Fruit fly (Drosophila melanogaster) whole organism, wandering third instar larva: ENCODE measurements around the gene Pxd.

Experiments used
- Abd-B ChIP-seq: fragments of >200 bp; optimal IDR thresholded peaks from 2 replicates; lab custom pipeline; 2017; ENCODE audit warnings: missing biosample characterization, missing genetic modification characterization
- CG32264 ChIP-seq: fragments of 200-800 bp; sonication (Bioruptor generic); optimal IDR thresholded peaks from 2 replicates; lab custom pipeline; 2016; ENCODE audit warnings: missing biosample characterization, missing genetic modification characterization
- CrebA ChIP-seq: fragments of 200-800 bp; sonication (Bioruptor generic); optimal IDR thresholded peaks from 2 replicates; lab custom pipeline; 2016; ENCODE audit warnings: missing biosample characterization, mild to moderate bottlenecking, missing genetic modification characterization, borderline replicate concordance
- Dfd ChIP-seq: fragments of >200 bp; optimal IDR thresholded peaks from 2 replicates; lab custom pipeline; 2017; ENCODE audit warnings: missing biosample characterization, missing genetic modification characterization
- HLH106 ChIP-seq: fragments of 200-800 bp; optimal IDR thresholded peaks from 3 replicates; lab custom pipeline; 2019; ENCODE audit warnings: missing biosample characterization, mild to moderate bottlenecking, missing genetic modification characterization, moderate library complexity
- Hnf4 ChIP-seq: fragments of 200-800 bp; sonication (Bioruptor generic); optimal IDR thresholded peaks from 2 replicates; lab custom pipeline; 2016; ENCODE audit warnings: missing biosample characterization, mild to moderate bottlenecking, missing genetic modification characterization
- Hr78 ChIP-seq: fragments of >200 bp; optimal IDR thresholded peaks from 2 replicates; lab custom pipeline; 2017; ENCODE audit warnings: missing biosample characterization, missing genetic modification characterization
- Hr83 ChIP-seq: fragments of 200-300 bp; sonication (Bioruptor generic); optimal IDR thresholded peaks from 2 replicates; lab custom pipeline; 2016; ENCODE audit warnings: missing biosample characterization, mild to moderate bottlenecking, missing genetic modification characterization, moderate library complexity; ENCODE audit not compliant: poor library complexity, severe bottlenecking
- Jra ChIP-seq: sonication (Bioruptor generic); optimal IDR thresholded peaks from 2 replicates; lab custom pipeline; 2016; ENCODE audit warnings: missing biosample characterization, missing genetic modification characterization
- Mio ChIP-seq: sonication (Bioruptor generic); optimal IDR thresholded peaks from 2 replicates; lab custom pipeline; 2016; ENCODE audit warnings: missing biosample characterization, missing genetic modification characterization
- Myc ChIP-seq: fragments of >200 bp; optimal IDR thresholded peaks from 2 replicates; lab custom pipeline; 2017
- N ChIP-seq: fragments of >200 bp; optimal IDR thresholded peaks from 2 replicates; lab custom pipeline; 2018; ENCODE audit warnings: missing biosample characterization, missing external identifiers, missing genetic modification characterization
- Rel ChIP-seq, 2 experiments: fragments of 200-800 bp; sonication (Bioruptor generic) in 1 of 2; optimal IDR thresholded peaks; 2 replicates in 1 of 2; 3 replicates in 1 of 2; lab custom pipeline; 2016 to 2019; ENCODE audit warnings: mild to moderate bottlenecking in 2 of 2, missing biosample characterization in 2 of 2, missing genetic modification characterization in 2 of 2, moderate library complexity in 1 of 2
- Vsx2 ChIP-seq: fragments of 200-300, 225-300 bp; sonication (Bioruptor generic); optimal IDR thresholded peaks from 2 replicates; lab custom pipeline; 2018; ENCODE audit warnings: missing biosample characterization, missing genetic modification characterization; ENCODE audit not compliant: partially characterized antibody
- br ChIP-seq: fragments of 200-800 bp; sonication (Bioruptor generic); optimal IDR thresholded peaks from 2 replicates; lab custom pipeline; 2016; ENCODE audit warnings: missing biosample characterization, missing genetic modification characterization
- brk ChIP-seq: fragments of 200-800 bp; sonication (Bioruptor generic); optimal IDR thresholded peaks from 2 replicates; lab custom pipeline; 2016; ENCODE audit warnings: missing biosample characterization, mild to moderate bottlenecking, missing genetic modification characterization
- dl ChIP-seq, 2 experiments: fragments of 175-275, 200-275 bp in 1 of 2; fragments of 200-275 bp in 1 of 2; sonication (Bioruptor generic); optimal IDR thresholded peaks; lab custom pipeline; 2018; ENCODE audit warnings: mild to moderate bottlenecking in 2 of 2, missing biosample characterization in 2 of 2, missing genetic modification characterization in 2 of 2, moderate library complexity in 2 of 2; ENCODE audit not compliant: partially characterized antibody in 2 of 2, insufficient read depth in 1 of 2
- ey ChIP-seq: fragments of 200-800 bp; sonication (Bioruptor generic); optimal IDR thresholded peaks from 2 replicates; lab custom pipeline; 2016; ENCODE audit warnings: missing biosample characterization, missing genetic modification characterization
- fru ChIP-seq: fragments of 200-800 bp; sonication (Bioruptor generic); optimal IDR thresholded peaks from 3 replicates; lab custom pipeline; 2016; ENCODE audit warnings: missing biosample characterization, mild to moderate bottlenecking, missing genetic modification characterization
- h ChIP-seq: fragments of 200-800 bp; sonication (Bioruptor generic); optimal IDR thresholded peaks from 3 replicates; lab custom pipeline; 2016; ENCODE audit warnings: missing biosample characterization, mild to moderate bottlenecking, missing genetic modification characterization
- jim ChIP-seq: fragments of 175-275, 200-325 bp; sonication (Bioruptor generic); optimal IDR thresholded peaks from 2 replicates; lab custom pipeline; 2016; ENCODE audit warnings: missing biosample characterization, mild to moderate bottlenecking, missing genetic modification characterization
- lola ChIP-seq: fragments of >200 bp; optimal IDR thresholded peaks from 2 replicates; lab custom pipeline; 2017; ENCODE audit warnings: missing biosample characterization, missing genetic modification characterization
- pan ChIP-seq: fragments of >200 bp; optimal IDR thresholded peaks from 2 replicates; lab custom pipeline; 2017
- psq ChIP-seq: fragments of 200-800 bp; sonication (Bioruptor generic); optimal IDR thresholded peaks from 3 replicates; lab custom pipeline; 2017; ENCODE audit warnings: missing biosample characterization, mild to moderate bottlenecking, missing genetic modification characterization, moderate library complexity
- sv ChIP-seq: fragments of 200-800 bp; sonication (Bioruptor generic); optimal IDR thresholded peaks from 3 replicates; lab custom pipeline; 2016; ENCODE audit warnings: missing biosample characterization, missing genetic modification characterization
- tai ChIP-seq: sonication (Bioruptor generic); optimal IDR thresholded peaks from 2 replicates; lab custom pipeline; 2016; ENCODE audit warnings: missing biosample characterization, missing genetic modification characterization
- usp ChIP-seq: fragments of >200 bp; optimal IDR thresholded peaks from 2 replicates; lab custom pipeline; 2017; ENCODE audit warnings: missing biosample characterization, missing genetic modification characterization
- woc ChIP-seq: sonication (Bioruptor generic); optimal IDR thresholded peaks from 2 replicates; lab custom pipeline; 2016; ENCODE audit warnings: missing biosample characterization, mild to moderate bottlenecking, missing genetic modification characterization

Pxd gene

dm6 chr3R:17002218-17003110, 11.9 kb upstream of the Pxd start, which contains the start of the genes Sf3a1 and Irc (continued):
- TF ChIP-seq Myc: no peak
- TF ChIP-seq pan (lab: Kevin White, UChicago): no peak

DNA sequence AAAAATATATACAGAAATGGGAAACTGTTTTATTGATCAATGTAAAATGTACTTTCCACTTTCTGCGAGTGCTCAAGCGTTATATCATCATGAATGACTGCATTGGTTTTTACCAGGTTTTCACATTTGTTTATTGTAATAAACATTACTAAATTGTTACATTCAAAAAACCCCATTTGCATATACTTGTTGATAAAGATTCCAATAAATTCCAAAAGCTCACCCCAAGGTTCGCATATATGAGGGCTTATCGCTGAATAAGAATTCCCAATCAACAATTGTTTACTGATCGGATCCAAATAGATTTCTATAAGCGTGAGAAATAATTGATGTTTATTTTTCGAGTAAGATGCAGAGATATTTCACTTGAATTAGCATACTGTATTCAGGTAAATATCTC, 10.9 kb upstream of the Pxd start:
- TF ChIP-seq Rel (GFP tag; optimal IDR thresholded peaks at IDR 0.05; lab: Kevin White, UChicago): no peak
- peak; percentile 90 for TF ChIP-seq Rel (tag; optimal IDR thresholded peaks at IDR 0.05; lab: Kevin White, UChicago)
- TF ChIP-seq Hr78 (GFP tag; lab: Kevin White, UChicago): no peak

dm6 chr3R:17007336-17007735, 7.0 kb upstream of the Pxd start:
- TF ChIP-seq lola (GFP tag; lab: Kevin White, UChicago) (no peak), tai (no peak), woc (GFP tag; lab: Kevin White, UChicago) (no peak), CG32264 (no peak), Hr83 (GFP tag; lab: Kevin White, UChicago) (no peak), Dfd (GFP tag; lab: Kevin White, UChicago) (no peak), br (no peak), CrebA (GFP tag; lab: Kevin White, UChicago) (no peak), Mio (GFP tag; lab: Kevin White, UChicago) (no peak), Abd-B (GFP tag; lab: Kevin White, UChicago) (no peak), HLH106 (no peak), Hnf4 (GFP tag; lab: Kevin White, UChicago) (no peak), Myc (no peak), sv (GFP tag; lab: Kevin White, UChicago) (no peak), N (GFP tag; lab: Kevin White, UChicago) (no peak), Rel (GFP tag; optimal IDR thresholded peaks at IDR 0.05; lab: Kevin White, UChicago) (no peak), Rel (tag; optimal IDR thresholded peaks at IDR 0.05; lab: Kevin White, UChicago) (no peak), Hr78 (GFP tag; lab: Kevin White, UChicago) (no peak), dl (GFP tag; optimal IDR thresholded peaks at IDR 0.05; lab: Kevin White, UChicago; ENCODE audit: insufficient read depth in 1 of 2, partially characterized antibody in 2 of 2) (no peak), fru (no peak), psq (GFP tag; lab: Kevin White, UChicago) (no peak)

DNA sequence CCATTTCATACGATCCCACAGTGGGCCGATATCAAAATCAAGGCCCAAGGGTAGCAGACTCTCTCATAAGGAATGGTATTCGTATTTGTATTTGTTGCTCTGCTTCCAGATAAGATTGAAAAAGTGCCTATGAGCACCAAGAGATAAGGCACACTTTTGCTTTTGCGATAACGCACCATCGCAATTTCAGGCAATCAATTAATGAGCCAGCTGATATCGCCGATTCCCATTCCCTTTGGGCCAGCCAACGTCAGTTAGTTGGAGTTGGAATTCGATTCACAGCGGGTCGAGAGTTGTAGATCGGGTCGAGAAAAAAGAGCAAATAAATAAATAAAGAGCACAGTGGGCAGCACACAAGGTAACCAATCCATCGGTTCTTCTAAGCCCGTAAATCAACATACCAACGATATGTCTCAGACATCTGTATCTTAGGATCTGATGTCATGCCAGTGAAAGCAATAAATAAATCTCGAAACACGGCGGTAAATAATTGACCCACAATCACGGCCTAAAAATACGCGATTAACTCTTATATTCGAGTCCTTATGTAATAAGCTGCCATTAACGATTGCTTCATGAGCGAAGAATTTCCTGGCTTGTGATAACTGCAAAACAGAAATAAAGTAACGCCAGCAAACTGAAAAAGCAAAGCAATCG, 6.2 kb upstream of the Pxd start, which contains the start of gene CG8907:
TSS of gene CG8907 (plus strand) at position 252 of the 657 bp plus-strand sequence.
- TF ChIP-seq brk (GFP tag; lab: Kevin White, UChicago): no peak
- no peak for TF ChIP-seq Rel (GFP tag; optimal IDR thresholded peaks at IDR 0.05; lab: Kevin White, UChicago)
- peak; percentile 7 for TF ChIP-seq Rel (tag; optimal IDR thresholded peaks at IDR 0.05; lab: Kevin White, UChicago)
- TF ChIP-seq Vsx2: peak; percentile 27
- TF ChIP-seq Hr78 (GFP tag; lab: Kevin White, UChicago): no peak
- peak; percentile 27 for TF ChIP-seq fru
- peak; percentile 74 for TF ChIP-seq h (GFP tag; lab: Kevin White, UChicago)

DNA sequence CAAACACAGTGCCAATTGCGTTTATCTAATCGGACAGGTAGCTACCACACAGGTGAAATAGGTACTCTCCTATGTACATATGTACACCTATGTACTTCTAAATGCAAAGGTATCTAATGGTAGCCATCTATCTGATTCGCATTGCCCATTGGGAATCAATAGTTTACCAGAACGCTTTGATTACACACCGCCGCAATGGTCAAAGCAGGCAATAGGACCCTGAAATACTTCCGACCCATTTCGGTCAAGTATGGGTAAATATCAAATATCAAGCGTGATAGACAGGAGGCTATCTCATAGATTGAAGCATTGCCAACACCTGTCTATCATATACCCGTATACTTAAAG, 5.7 kb upstream of the Pxd start:
- TF ChIP-seq dl (GFP tag; optimal IDR thresholded peaks at IDR 0.05; lab: Kevin White, UChicago; ENCODE audit: insufficient read depth in 1 of 2, partially characterized antibody in 2 of 2) (no peak), Jra (GFP tag; lab: Kevin White, UChicago) (no peak), usp (GFP tag; lab: Kevin White, UChicago) (no peak), ey (GFP tag; lab: Kevin White, UChicago) (no peak), jim (no peak), Rel (GFP tag; optimal IDR thresholded peaks at IDR 0.05; lab: Kevin White, UChicago) (no peak), Rel (tag; optimal IDR thresholded peaks at IDR 0.05; lab: Kevin White, UChicago) (no peak), brk (GFP tag; lab: Kevin White, UChicago) (no peak), Abd-B (GFP tag; lab: Kevin White, UChicago) (no peak), Myc (no peak), Mio (GFP tag; lab: Kevin White, UChicago) (no peak), psq (GFP tag; lab: Kevin White, UChicago) (no peak), fru (no peak), tai (no peak), pan (lab: Kevin White, UChicago) (no peak)
